Worm (Caenorhabditis elegans) whole organism, L1 larva: ENCODE data around the gene str-48.

Source experiments
- C04F5.9 ChIP-seq: sonication (generic microtip); optimal IDR thresholded peaks from 2 replicates; lab custom pipeline; 2016; ENCODE audit warnings: missing genetic modification characterization, missing compliant biosample characterization
- F16B12.6 ChIP-seq: fragments of 150-350 bp; optimal IDR thresholded peaks from 2 replicates; lab custom pipeline; 2014; ENCODE audit warnings: missing biosample characterization, missing genetic modification characterization
- aha-1 ChIP-seq: fragments of 150-350 bp; optimal IDR thresholded peaks from 2 replicates; lab custom pipeline; 2014; ENCODE audit warnings: missing biosample characterization, missing genetic modification characterization
- blmp-1 ChIP-seq: fragments of 150-350 bp; optimal IDR thresholded peaks from 2 replicates; lab custom pipeline; 2014; ENCODE audit warnings: missing biosample characterization, missing genetic modification characterization
- ceh-63 ChIP-seq: fragments of 200-800 bp; sonication (Bioruptor generic); optimal IDR thresholded peaks from 2 replicates; lab custom pipeline; 2018; ENCODE audit warnings: mild to moderate bottlenecking, missing genetic modification characterization, missing compliant biosample characterization
- ceh-82 ChIP-seq, 3 experiments: fragments of 150-350 bp in 1 of 3; sonication (generic microtip) in 2 of 3; optimal IDR thresholded peaks; 2 replicates each; lab custom pipeline; 2014 to 2017; ENCODE audit warnings: missing biosample characterization in 3 of 3, missing genetic modification characterization in 3 of 3
- ceh-90 ChIP-seq: sonication (generic microtip); optimal IDR thresholded peaks from 2 replicates; lab custom pipeline; 2016; ENCODE audit warnings: missing genetic modification characterization, missing compliant biosample characterization
- ces-1 ChIP-seq: fragments of 150-350 bp; optimal IDR thresholded peaks from 2 replicates; lab custom pipeline; 2014; ENCODE audit warnings: missing biosample characterization, missing genetic modification reagents, missing genetic modification characterization
- dpl-1 ChIP-seq, 3 experiments: fragments of 150-350 bp in 2 of 3; sonication (generic microtip) in 1 of 3; optimal IDR thresholded peaks; 2 replicates each; lab custom pipeline; 2014 to 2017; ENCODE audit warnings: missing biosample characterization in 3 of 3, missing genetic modification characterization in 3 of 3, missing genetic modification reagents in 3 of 3
- dsc-1 ChIP-seq: sonication (generic microtip); optimal IDR thresholded peaks from 2 replicates; lab custom pipeline; 2016; ENCODE audit warnings: mild to moderate bottlenecking, missing genetic modification characterization, missing compliant biosample characterization
- efl-1 ChIP-seq, 4 experiments: fragments of 150-350 bp; optimal IDR thresholded peaks in 3 of 4; peaks in 1 of 4; 1 replicate in 1 of 4; 2 replicates in 3 of 4; lab custom pipeline; 2014; ENCODE audit warnings: missing biosample characterization in 2 of 4, missing genetic modification characterization in 2 of 4, missing genetic modification reagents in 2 of 4
- fkh-10 ChIP-seq: sonication (generic microtip); optimal IDR thresholded peaks from 2 replicates; lab custom pipeline; 2017; ENCODE audit warnings: missing biosample characterization, missing genetic modification reagents, missing genetic modification characterization
- fkh-8 ChIP-seq: sonication (generic microtip); optimal IDR thresholded peaks from 2 replicates; lab custom pipeline; 2016; ENCODE audit warnings: mild to moderate bottlenecking, missing genetic modification characterization, missing compliant biosample characterization
- hpl-2 ChIP-seq: fragments of 150-350 bp; optimal IDR thresholded peaks from 2 replicates; lab custom pipeline; 2014; ENCODE audit warnings: missing biosample characterization, missing genetic modification reagents, missing genetic modification characterization
- isw-1 ChIP-seq: fragments of 200-800 bp; sonication (Bioruptor generic); IDR thresholded peaks from 2 replicates; pipeline ENCODE4 v1.3.6; 2022; ENCODE audit warnings: missing genetic modification characterization, missing compliant biosample characterization
- lin-13 ChIP-seq: fragments of 150-350 bp; optimal IDR thresholded peaks from 2 replicates; lab custom pipeline; 2014; ENCODE audit warnings: missing biosample characterization, missing genetic modification reagents, missing genetic modification characterization
- lin-14 ChIP-seq: fragments of 200-800 bp; sonication (Bioruptor generic); optimal IDR thresholded peaks from 2 replicates; lab custom pipeline; 2018; ENCODE audit warnings: mild to moderate bottlenecking, missing genetic modification characterization, moderate library complexity, missing compliant biosample characterization
- lin-15B ChIP-seq: fragments of 150-350 bp; sonication (generic microtip); optimal IDR thresholded peaks from 3 replicates; lab custom pipeline; 2014; ENCODE audit warnings: missing biosample characterization, missing genetic modification characterization
- lin-35 ChIP-seq, 2 experiments: fragments of 150-350 bp; optimal IDR thresholded peaks; 2 replicates each; lab custom pipeline; 2014; ENCODE audit warnings: missing biosample characterization in 2 of 2, missing genetic modification characterization in 2 of 2, missing genetic modification reagents in 2 of 2
- lsy-2 ChIP-seq, 2 experiments: fragments of 150-350 bp; optimal IDR thresholded peaks; 2 replicates each; lab custom pipeline; 2014; ENCODE audit warnings: missing biosample characterization in 2 of 2, missing genetic modification characterization in 2 of 2
- mab-9 ChIP-seq: fragments of 200-800 bp; sonication (Bioruptor generic); IDR thresholded peaks from 2 replicates; pipeline ENCODE4 v1.3.6; 2022; ENCODE audit warnings: missing genetic modification reagents, missing genetic modification characterization, missing compliant biosample characterization
- mep-1 ChIP-seq: fragments of 150-350 bp; optimal IDR thresholded peaks from 2 replicates; lab custom pipeline; 2014; ENCODE audit warnings: missing biosample characterization, missing genetic modification characterization
- nhr-20 ChIP-seq: sonication (generic microtip); optimal IDR thresholded peaks from 2 replicates; lab custom pipeline; 2016; ENCODE audit warnings: mild to moderate bottlenecking, missing genetic modification characterization, missing compliant biosample characterization
- nhr-47 ChIP-seq: sonication (generic microtip); optimal IDR thresholded peaks from 2 replicates; lab custom pipeline; 2016; ENCODE audit warnings: mild to moderate bottlenecking, missing genetic modification characterization, moderate library complexity, missing compliant biosample characterization
- nhr-71 ChIP-seq: sonication (generic microtip); optimal IDR thresholded peaks from 2 replicates; lab custom pipeline; 2016; ENCODE audit warnings: mild to moderate bottlenecking, missing genetic modification characterization, moderate library complexity, missing compliant biosample characterization
- nhr-77 ChIP-seq: fragments of 150-350 bp; optimal IDR thresholded peaks from 2 replicates; lab custom pipeline; 2014; ENCODE audit warnings: missing biosample characterization, missing genetic modification characterization
- nhr-84 ChIP-seq: sonication (generic microtip); optimal IDR thresholded peaks from 2 replicates; lab custom pipeline; 2017; ENCODE audit warnings: missing biosample characterization, missing genetic modification characterization
- nhr-90 ChIP-seq: sonication (generic microtip); optimal IDR thresholded peaks from 2 replicates; lab custom pipeline; 2016; ENCODE audit warnings: mild to moderate bottlenecking, missing genetic modification characterization, missing compliant biosample characterization; ENCODE audit not compliant: poor library complexity
- pax-3 ChIP-seq: fragments of 200-800 bp; sonication (Bioruptor generic); optimal IDR thresholded peaks from 2 replicates; lab custom pipeline; 2018; ENCODE audit warnings: mild to moderate bottlenecking, missing genetic modification characterization, moderate library complexity, missing compliant biosample characterization
- rnt-1 ChIP-seq: sonication (generic microtip); optimal IDR thresholded peaks from 2 replicates; lab custom pipeline; 2016; ENCODE audit warnings: mild to moderate bottlenecking, missing genetic modification characterization, moderate library complexity, missing compliant biosample characterization
- skn-1 ChIP-seq: fragments of 150-350 bp; optimal IDR thresholded peaks from 2 replicates; lab custom pipeline; 2014; ENCODE audit warnings: missing biosample characterization, missing genetic modification characterization
- snpc-4 ChIP-seq: fragments of 150-350 bp; optimal IDR thresholded peaks from 2 replicates; lab custom pipeline; 2014; ENCODE audit warnings: missing biosample characterization, missing genetic modification characterization
- snu-23 ChIP-seq: sonication (generic microtip); optimal IDR thresholded peaks from 2 replicates; lab custom pipeline; 2016; ENCODE audit warnings: missing genetic modification characterization, missing compliant biosample characterization
- sptf-1 ChIP-seq: fragments of 150-350 bp; optimal IDR thresholded peaks from 2 replicates; lab custom pipeline; 2014; ENCODE audit warnings: missing biosample characterization, missing genetic modification characterization
- sup-37 ChIP-seq: fragments of 200-800 bp; sonication (Bioruptor generic); optimal IDR thresholded peaks from 2 replicates; lab custom pipeline; 2018; ENCODE audit warnings: mild to moderate bottlenecking, missing genetic modification characterization, missing compliant biosample characterization
- tlp-1 ChIP-seq: fragments of 150-350 bp; optimal IDR thresholded peaks from 2 replicates; lab custom pipeline; 2014; ENCODE audit warnings: missing biosample characterization, missing genetic modification characterization
- unc-130 ChIP-seq: fragments of 150-350 bp; optimal IDR thresholded peaks from 2 replicates; lab custom pipeline; 2017; ENCODE audit warnings: missing biosample characterization, missing genetic modification characterization, inconsistent platforms
- unc-30 ChIP-seq: sonication (generic microtip); optimal IDR thresholded peaks from 2 replicates; lab custom pipeline; 2017; ENCODE audit warnings: missing biosample characterization, missing genetic modification characterization
- unc-62 ChIP-seq: fragments of 150-350 bp; optimal IDR thresholded peaks from 2 replicates; lab custom pipeline; 2014; ENCODE audit warnings: missing biosample characterization, missing genetic modification reagents, missing genetic modification characterization
- unc-86 ChIP-seq: sonication (generic microtip); optimal IDR thresholded peaks from 2 replicates; lab custom pipeline; 2016; ENCODE audit warnings: missing genetic modification characterization, missing compliant biosample characterization
- xbp-1 ChIP-seq: sonication (generic microtip); optimal IDR thresholded peaks from 2 replicates; lab custom pipeline; 2016; ENCODE audit warnings: missing genetic modification characterization, missing compliant biosample characterization
- zip-4 ChIP-seq: fragments of 200-800 bp; sonication (Bioruptor generic); optimal IDR thresholded peaks from 2 replicates; lab custom pipeline; 2018; ENCODE audit warnings: mild to moderate bottlenecking, missing genetic modification characterization, moderate library complexity, missing compliant biosample characterization

The str-48 gene

ce11 chrIV:7149020-7149601 is 27.3 kb downstream of the str-48 start, which contains the start of gene C34D4.4:
Gene C34D4.4 (plus strand): TSS chrIV:7149361.
- TF ChIP-seq unc-30 (no peak), efl-1 (optimal IDR thresholded peaks at IDR 0.05; lab: Kevin White, UChicago) (peak; percentile 61 to 64), efl-1 (GFP tag; optimal IDR thresholded peaks at IDR 0.05 in 1 of 2; lab: Kevin White, UChicago) (peak; percentile 61 to 95), ceh-63 (GFP tag; lab: Kevin White, UChicago) (no peak), skn-1 (tag; lab: Kevin White, UChicago) (peak; percentile 39), isw-1 (GFP tag; lab: Robert Waterston, UW) (peak; percentile 17; the same call in 1 of the 2 replicates), dsc-1 (tag; lab: Kevin White, UChicago) (no peak), snpc-4 (tag; lab: Kevin White, UChicago) (peak; percentile 3), xbp-1 (tag; lab: Kevin White, UChicago) (peak; percentile 9), fkh-8 (peak; percentile 31), nhr-84 (tag; lab: Kevin White, UChicago) (no peak), blmp-1 (tag; lab: Kevin White, UChicago) (peak; percentile 65), rnt-1 (tag; lab: Kevin White, UChicago) (peak; percentile 19), nhr-77 (tag; lab: Kevin White, UChicago) (no peak), lin-15B (tag; lab: Kevin White, UChicago) (peak; percentile 35), sup-37 (GFP tag; lab: Kevin White, UChicago) (no peak), unc-86 (tag; lab: Kevin White, UChicago) (no peak), fkh-10 (GFP tag; lab: Kevin White, UChicago) (no peak), nhr-71 (tag; lab: Kevin White, UChicago) (peak; percentile 36), nhr-20 (tag; lab: Kevin White, UChicago) (peak; percentile 14), unc-130 (tag; lab: Kevin White, UChicago) (peak; percentile 22), ceh-90 (no peak), tlp-1 (tag; lab: Kevin White, UChicago) (no peak), aha-1 (tag; lab: Kevin White, UChicago) (no peak), nhr-47 (tag; lab: Kevin White, UChicago) (peak; percentile 45), unc-62 (no peak), hpl-2 (GFP tag; lab: Kevin White, UChicago) (no peak), mab-9 (GFP tag; lab: Robert Waterston, UW) (no peak), mep-1 (tag; lab: Kevin White, UChicago) (peak; percentile 20), nhr-90 (tag; lab: Kevin White, UChicago) (no peak), lsy-2 (tag; optimal IDR thresholded peaks at IDR 0.05; lab: Kevin White, UChicago) (peak; percentile 90 to 98), F16B12.6 (tag; lab: Kevin White, UChicago) (peak; percentile 92), lin-35 (GFP tag; optimal IDR thresholded peaks at IDR 0.05; lab: Kevin White, UChicago) (peak; percentile 57 to 72), lin-14 (GFP tag; lab: Kevin White, UChicago) (peak; percentile 53), dpl-1 (GFP tag; optimal IDR thresholded peaks at IDR 0.05; lab: Kevin White, UChicago) (peak; percentile 32 to 60 (median 58)), ceh-82 (tag; optimal IDR thresholded peaks at IDR 0.05; lab: Kevin White, UChicago) (peak in 2 of 3 experiments; percentile 3 to 48), lin-13 (GFP tag; lab: Kevin White, UChicago) (peak; percentile 15), pax-3 (tag; lab: Kevin White, UChicago) (no peak), snu-23 (GFP tag; lab: Kevin White, UChicago) (peak; percentile 47), C04F5.9 (tag; lab: Kevin White, UChicago) (no peak), zip-4 (GFP tag; lab: Kevin White, UChicago) (peak; percentile 61), ces-1 (GFP tag; lab: Kevin White, UChicago) (no peak), sptf-1 (tag; lab: Kevin White, UChicago) (no peak)
